Fruit fly (Drosophila melanogaster) whole organism, embryonic: Measurements from ENCODE around the gene Sbds.
A peak's percentile ranks its signal among the peaks of the same experiment; 100 is the strongest.

Source experiments
- Atf3 ChIP-seq: fragments of 200-800 bp; sonication (Bioruptor generic); optimal IDR thresholded peaks from 3 replicates; lab custom pipeline; 2016; ENCODE audit warnings: missing biosample characterization, missing genetic modification characterization
- Bgb ChIP-seq: fragments of 200-800 bp; sonication (Bioruptor generic); IDR thresholded peaks from 2 replicates; pipeline ENCODE4 v1.3.6; 2022; ENCODE audit warnings: missing biosample characterization, missing genetic modification characterization; ENCODE audit not compliant: partially characterized antibody
- CG10321 ChIP-seq: fragments of 200-800 bp; sonication (Bioruptor generic); IDR thresholded peaks from 2 replicates; pipeline ENCODE4 v1.3.6; 2022; ENCODE audit warnings: missing biosample characterization, missing genetic modification characterization
- CG10543 ChIP-seq: fragments of 200-800 bp; sonication (Bioruptor generic); optimal IDR thresholded peaks from 3 replicates; lab custom pipeline; 2017; ENCODE audit warnings: missing biosample characterization, mild to moderate bottlenecking, missing genetic modification characterization, moderate library complexity
- CG10654 ChIP-seq: fragments of 200-800 bp; sonication (Bioruptor generic); optimal IDR thresholded peaks from 2 replicates; lab custom pipeline; 2016; ENCODE audit warnings: missing biosample characterization, missing genetic modification characterization
- CG11504 ChIP-seq: fragments of 200-800 bp; sonication (Bioruptor generic); optimal IDR thresholded peaks from 3 replicates; lab custom pipeline; 2019; ENCODE audit warnings: missing biosample characterization, mild to moderate bottlenecking, missing genetic modification characterization, moderate library complexity
- CG11695 ChIP-seq: fragments of 200-800 bp; sonication (Bioruptor generic); IDR thresholded peaks from 3 replicates; pipeline ENCODE4 v1.3.6; 2022; ENCODE audit warnings: missing biosample characterization, missing genetic modification characterization
- CG12155 ChIP-seq: fragments of 200-800 bp; sonication (Bioruptor generic); optimal IDR thresholded peaks from 3 replicates; lab custom pipeline; 2016; ENCODE audit warnings: missing biosample characterization, missing genetic modification characterization
- CG12659 ChIP-seq: fragments of 200-800 bp; sonication (Bioruptor generic); optimal IDR thresholded peaks from 3 replicates; lab custom pipeline; 2017; ENCODE audit warnings: mild to moderate bottlenecking, missing biosample characterization, missing genetic modification reagents, missing genetic modification characterization
- CG13287 ChIP-seq: fragments of 200-800 bp; sonication (Bioruptor generic); IDR thresholded peaks from 2 replicates; pipeline ENCODE4 v1.3.6; 2022; ENCODE audit warnings: missing biosample characterization, missing genetic modification characterization; ENCODE audit not compliant: partially characterized antibody
- CG13424 ChIP-seq: fragments of 200-800 bp; sonication (Bioruptor generic); optimal IDR thresholded peaks from 2 replicates; lab custom pipeline; 2019; ENCODE audit warnings: missing biosample characterization, mild to moderate bottlenecking, missing genetic modification characterization, moderate library complexity
- CG15601 ChIP-seq: fragments of 200-800 bp; sonication (Bioruptor generic); optimal IDR thresholded peaks from 3 replicates; lab custom pipeline; 2019; ENCODE audit warnings: missing biosample characterization, mild to moderate bottlenecking, missing genetic modification characterization, moderate library complexity
- CG16813 ChIP-seq: fragments of 200-800 bp; sonication (Bioruptor generic); IDR thresholded peaks from 3 replicates; pipeline ENCODE4 v1.3.6; 2022; ENCODE audit warnings: missing biosample characterization, missing genetic modification characterization; ENCODE audit not compliant: partially characterized antibody
- CG1832 ChIP-seq: fragments of 200-800 bp; sonication (Bioruptor generic); optimal IDR thresholded peaks from 2 replicates; lab custom pipeline; 2017; ENCODE audit warnings: missing biosample characterization, mild to moderate bottlenecking, missing genetic modification characterization, inconsistent platforms
- CG30431 ChIP-seq: fragments of 200-800 bp; sonication (Bioruptor generic); optimal IDR thresholded peaks from 2 replicates; lab custom pipeline; 2017; ENCODE audit warnings: missing biosample characterization, missing genetic modification characterization
- CG31224 ChIP-seq: fragments of 200-800 bp; sonication (Bioruptor generic); IDR thresholded peaks from 2 replicates; pipeline ENCODE4 v1.3.6; 2022; ENCODE audit warnings: missing biosample characterization, missing genetic modification characterization
- CG4328 ChIP-seq: fragments of 200-800 bp; sonication (Bioruptor generic); optimal IDR thresholded peaks from 3 replicates; lab custom pipeline; 2017; ENCODE audit warnings: missing biosample characterization, missing genetic modification reagents, missing genetic modification characterization
- CG4360 ChIP-seq: fragments of 200-800 bp; sonication (Bioruptor generic); IDR thresholded peaks from 2 replicates; pipeline ENCODE4 v1.3.6; 2022; ENCODE audit warnings: missing biosample characterization, missing genetic modification characterization
- CG8478 ChIP-seq: fragments of >200 bp; optimal IDR thresholded peaks from 2 replicates; lab custom pipeline; 2018
- CG9932 ChIP-seq: fragments of 200-800 bp; sonication (Bioruptor generic); IDR thresholded peaks from 2 replicates; pipeline ENCODE4 v1.3.6; 2022; ENCODE audit warnings: missing biosample characterization, missing genetic modification characterization
- CoRest ChIP-seq: fragments of 200-800 bp; sonication (Bioruptor generic); optimal IDR thresholded peaks from 3 replicates; lab custom pipeline; 2018; ENCODE audit warnings: missing biosample characterization, mild to moderate bottlenecking, missing genetic modification characterization, moderate library complexity
- HLH4C ChIP-seq: fragments of 200-800 bp; sonication (Bioruptor generic); IDR thresholded peaks from 3 replicates; pipeline ENCODE4 v1.3.6; 2022; ENCODE audit warnings: missing biosample characterization, missing genetic modification characterization; ENCODE audit not compliant: partially characterized antibody
- Jarid2 ChIP-seq: fragments of 200-800 bp; sonication (Bioruptor generic); optimal IDR thresholded peaks from 3 replicates; lab custom pipeline; 2017; ENCODE audit warnings: mild to moderate bottlenecking, missing biosample characterization, missing genetic modification reagents, missing genetic modification characterization
- NC2β ChIP-seq: fragments of 200-800 bp; sonication (Bioruptor generic); optimal IDR thresholded peaks from 2 replicates; lab custom pipeline; 2016; ENCODE audit warnings: missing biosample characterization, missing genetic modification characterization
- Sox102F ChIP-seq: fragments of 200-800 bp; sonication (Bioruptor generic); optimal IDR thresholded peaks from 2 replicates; lab custom pipeline; 2018; ENCODE audit warnings: missing biosample characterization, mild to moderate bottlenecking, missing genetic modification characterization, moderate library complexity
- abd-A ChIP-seq: fragments of 200-800 bp; sonication (Bioruptor generic); optimal IDR thresholded peaks from 3 replicates; lab custom pipeline; 2019; ENCODE audit warnings: missing biosample characterization, mild to moderate bottlenecking, missing genetic modification characterization, moderate library complexity
- amos ChIP-seq: fragments of 200-800 bp; sonication (Bioruptor generic); IDR thresholded peaks from 2 replicates; pipeline ENCODE4 v1.3.6; 2022; ENCODE audit warnings: missing biosample characterization, missing genetic modification characterization; ENCODE audit not compliant: partially characterized antibody
- bsh ChIP-seq, 2 experiments: fragments of 200-800 bp; sonication (Bioruptor generic); optimal IDR thresholded peaks; 2 replicates each; lab custom pipeline; 2017 to 2018; ENCODE audit warnings: mild to moderate bottlenecking in 2 of 2, missing biosample characterization in 2 of 2, missing genetic modification characterization in 2 of 2, moderate library complexity in 1 of 2
- cas ChIP-seq: fragments of 200-800 bp; sonication (Bioruptor generic); IDR thresholded peaks from 2 replicates; pipeline ENCODE4 v1.3.6; 2022; ENCODE audit warnings: missing biosample characterization, missing genetic modification characterization
- dimm ChIP-seq: fragments of 200-800 bp; sonication (Bioruptor generic); IDR thresholded peaks from 2 replicates; pipeline ENCODE4 v1.3.6; 2022; ENCODE audit warnings: missing biosample characterization, missing genetic modification characterization
- dmrt11E ChIP-seq: fragments of 200-800 bp; sonication (Bioruptor generic); optimal IDR thresholded peaks from 3 replicates; lab custom pipeline; 2018; ENCODE audit warnings: missing biosample characterization, mild to moderate bottlenecking, missing genetic modification characterization, moderate library complexity
- her ChIP-seq: fragments of 200-800 bp; sonication (Bioruptor generic); optimal IDR thresholded peaks from 2 replicates; lab custom pipeline; 2016; ENCODE audit warnings: missing biosample characterization, missing genetic modification characterization
- kni ChIP-seq: fragments of 200-800 bp; sonication (Bioruptor generic); optimal IDR thresholded peaks from 3 replicates; lab custom pipeline; 2017; ENCODE audit warnings: mild to moderate bottlenecking, missing biosample characterization, missing genetic modification reagents, missing genetic modification characterization
- knrl ChIP-seq: fragments of 200-800 bp; sonication (Bioruptor generic); IDR thresholded peaks from 3 replicates; pipeline ENCODE4 v1.3.6; 2022; ENCODE audit warnings: missing biosample characterization, missing genetic modification characterization; ENCODE audit not compliant: partially characterized antibody
- odd ChIP-seq: fragments of 200-800 bp; sonication (Bioruptor generic); optimal IDR thresholded peaks from 2 replicates; lab custom pipeline; 2017; ENCODE audit warnings: missing biosample characterization, mild to moderate bottlenecking, missing genetic modification characterization
- prd ChIP-seq, 3 experiments: fragments of >200 bp in 2 of 3; fragments of 200-800 bp in 1 of 3; sonication (Bioruptor generic) in 1 of 3; optimal IDR thresholded peaks in 2 of 3; IDR thresholded peaks in 1 of 3; 2 replicates in 2 of 3; 3 replicates in 1 of 3; pipeline versions ENCODE4 v1.3.6 to Lab custom; 2017 to 2022; ENCODE audit warnings: missing biosample characterization in 1 of 3, missing genetic modification characterization in 1 of 3
- sens ChIP-seq: fragments of 200-800 bp; sonication (Bioruptor generic); peaks from one replicate; lab custom pipeline; 2016; ENCODE audit warnings: missing biosample characterization, missing genetic modification characterization
- seq ChIP-seq: fragments of 200-800 bp; sonication (Bioruptor generic); IDR thresholded peaks from 2 replicates; pipeline ENCODE4 v1.3.6; 2022; ENCODE audit warnings: missing biosample characterization, missing genetic modification characterization
- slou ChIP-seq: fragments of 200-800 bp; sonication (Bioruptor generic); optimal IDR thresholded peaks from 3 replicates; lab custom pipeline; 2016; ENCODE audit warnings: missing biosample characterization, missing genetic modification characterization
- sna ChIP-seq: fragments of 200-800 bp; sonication (Bioruptor generic); IDR thresholded peaks from 2 replicates; pipeline ENCODE4 v1.3.6; 2022; ENCODE audit warnings: missing biosample characterization, missing genetic modification characterization; ENCODE audit not compliant: partially characterized antibody
- sob ChIP-seq: fragments of 200-800 bp; sonication (Bioruptor generic); IDR thresholded peaks from 2 replicates; pipeline ENCODE4 v1.3.6; 2022; ENCODE audit warnings: missing biosample characterization, missing genetic modification characterization
- ssp ChIP-seq: fragments of 200-800 bp; sonication (Bioruptor generic); IDR thresholded peaks from 2 replicates; pipeline ENCODE4 v1.3.6; 2022; ENCODE audit warnings: missing biosample characterization, missing genetic modification characterization
- stwl ChIP-seq: fragments of 200-800 bp; sonication (Bioruptor generic); optimal IDR thresholded peaks from 3 replicates; lab custom pipeline; 2018; ENCODE audit warnings: missing biosample characterization, mild to moderate bottlenecking, missing genetic modification characterization, moderate library complexity
- tll ChIP-seq, 2 experiments: fragments of 200-800 bp in 1 of 2; fragments of >200 bp in 1 of 2; sonication (Bioruptor generic) in 1 of 2; optimal IDR thresholded peaks; 2 replicates each; lab custom pipeline; 2017 to 2019; ENCODE audit warnings: missing biosample characterization in 2 of 2, missing genetic modification characterization in 2 of 2, mild to moderate bottlenecking in 1 of 2, moderate library complexity in 1 of 2
- twi ChIP-seq: fragments of 200-800 bp; optimal IDR thresholded peaks from 2 replicates; lab custom pipeline; 2019; ENCODE audit warnings: missing biosample characterization, mild to moderate bottlenecking, missing genetic modification characterization, moderate library complexity
- unc-4 ChIP-seq: fragments of 200-800 bp; sonication (Bioruptor generic); IDR thresholded peaks from 2 replicates; pipeline ENCODE4 v1.3.6; 2022; ENCODE audit warnings: missing biosample characterization, missing genetic modification characterization; ENCODE audit not compliant: partially characterized antibody
- z ChIP-seq: fragments of 200-800 bp; sonication (Bioruptor generic); IDR thresholded peaks from 3 replicates; pipeline ENCODE4 v1.3.6; 2022; ENCODE audit warnings: missing biosample characterization, missing genetic modification characterization
- zf30C ChIP-seq: fragments of 200-800 bp; sonication (Bioruptor generic); optimal IDR thresholded peaks from 3 replicates; lab custom pipeline; 2018; ENCODE audit warnings: missing biosample characterization, mild to moderate bottlenecking, missing genetic modification characterization

Gene Sbds

DNA sequence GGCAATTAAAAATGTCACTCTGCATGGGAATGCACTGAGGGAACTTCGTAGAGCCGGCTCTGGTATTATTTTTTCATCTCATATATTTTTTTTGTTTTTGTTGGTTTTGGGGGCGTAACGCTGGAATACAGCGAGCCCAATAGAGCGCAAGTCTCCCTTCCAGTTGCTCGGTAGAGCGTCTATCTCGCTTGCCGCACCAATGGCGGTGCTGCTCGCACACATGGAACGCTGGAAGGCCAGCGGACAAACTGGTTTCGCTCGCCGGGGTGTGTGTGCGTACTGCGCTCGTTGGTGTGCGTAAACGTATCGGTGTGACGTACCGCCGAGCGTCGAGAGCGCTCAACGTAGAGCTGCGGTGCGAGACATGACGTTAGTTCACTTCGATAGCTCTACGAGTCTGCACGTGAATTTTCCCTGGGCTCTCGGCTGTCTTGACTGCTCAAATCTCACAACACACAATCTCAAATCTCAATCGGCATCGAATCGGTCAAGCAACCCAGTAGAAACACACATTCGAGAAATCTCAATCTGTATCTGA lies 37.1 kb downstream of the Sbds start, which contains the start of gene vvl (continued):
- TF ChIP-seq bsh (GFP tag; optimal IDR thresholded peaks at IDR 0.05; lab: Kevin White, UChicago) (peak in 1 of 2 experiments; percentile 9), CG31224 (GFP tag; lab: Robert Waterston, UW) (no peak), dimm (GFP tag; lab: Robert Waterston, UW) (no peak), Bgb (peak; percentile 38; the same call in 1 of the 2 replicates), CG16813 (GFP tag; lab: Robert Waterston, UW) (0 out of 3 replicates have a peak, but pooled peaks have one; percentile 31), tll (GFP tag; optimal IDR thresholded peaks at IDR 0.05; lab: Kevin White, UChicago) (peak in 1 of 2 experiments; percentile 6), amos (GFP tag; lab: Robert Waterston, UW) (peak; percentile 31; the same call in 1 of the 2 replicates), CG12155 (no peak), prd (optimal IDR thresholded peaks at IDR 0.05; lab: Kevin White, UChicago) (no peak), prd (GFP tag; IDR thresholded peaks at IDR 0.05; lab: Robert Waterston, UW) (peak; percentile 33; the same call in 1 of the 3 replicates), CG4328 (GFP tag; lab: Kevin White, UChicago) (no peak), knrl (GFP tag; lab: Robert Waterston, UW) (peak; percentile 29; the same call in 1 of the 3 replicates), CG11695 (GFP tag; lab: Robert Waterston, UW) (peak; percentile 93), ssp (GFP tag; lab: Robert Waterston, UW) (no peak), odd (no peak), stwl (tag; lab: Kevin White, UChicago) (no peak), dmrt11E (tag; lab: Kevin White, UChicago) (no peak), CG11504 (tag; lab: Kevin White, UChicago) (peak; percentile 6), zf30C (peak; percentile 61), HLH4C (0 out of 3 replicates have a peak, but pooled peaks have one; percentile 27), seq (GFP tag; lab: Robert Waterston, UW) (peak; percentile 78), CG30431 (GFP tag; lab: Kevin White, UChicago) (no peak), her (GFP tag; lab: Kevin White, UChicago) (peak; percentile 24), sna (GFP tag; lab: Robert Waterston, UW) (peak; percentile 47; the same call in 1 of the 2 replicates), CG4360 (GFP tag; lab: Robert Waterston, UW) (peak; percentile 94), CG10543 (GFP tag; lab: Kevin White, UChicago) (peak; percentile 27), CG10654 (GFP tag; lab: Kevin White, UChicago) (no peak), twi (tag; lab: Kevin White, UChicago) (peak; percentile 55), CG13424 (no peak), CG10321 (GFP tag; lab: Robert Waterston, UW) (peak; percentile 97), CG12659 (GFP tag; lab: Kevin White, UChicago) (no peak), sens (GFP tag; lab: Kevin White, UChicago) (peak; percentile 82), CG8478 (peak; percentile 93), Atf3 (no peak), cas (GFP tag; lab: Robert Waterston, UW) (no peak), CoRest (tag; lab: Kevin White, UChicago) (peak; percentile 32), abd-A (tag; lab: Kevin White, UChicago) (peak; percentile 79), CG15601 (tag; lab: Kevin White, UChicago) (peak; percentile 16), sob (GFP tag; lab: Robert Waterston, UW) (peak; percentile 47; the same call in 1 of the 2 replicates), Jarid2 (GFP tag; lab: Kevin White, UChicago) (peak; percentile 94), CG1832 (peak; percentile 97), unc-4 (GFP tag; lab: Robert Waterston, UW) (no peak), slou (GFP tag; lab: Kevin White, UChicago) (no peak), NC2β (GFP tag; lab: Kevin White, UChicago) (no peak), CG13287 (peak; percentile 45; the same call in 1 of the 2 replicates), CG9932 (GFP tag; lab: Robert Waterston, UW) (no peak), kni (peak; percentile 72), Sox102F (GFP tag; lab: Kevin White, UChicago) (no peak), z (peak; percentile 61; the same call in 2 of the 3 replicates)
